Fruit fly (Drosophila melanogaster) whole organism: ENCODE measurements around the gene mRpL35.
A peak's percentile ranks its signal among the peaks of the same experiment; 100 is the strongest.

ENCODE experiments used
- CG8478 ChIP-seq: fragments of >200 bp; optimal IDR thresholded peaks from 2 replicates; lab custom pipeline; 2018; ENCODE audit warnings: inconsistent platforms
- Dll ChIP-seq: fragments of >200 bp; optimal IDR thresholded peaks from 2 replicates; lab custom pipeline; 2017
- EcR ChIP-seq, 2 experiments: fragments of >200 bp; optimal IDR thresholded peaks; 2 replicates each; lab custom pipeline; 2017; ENCODE audit warnings: missing biosample characterization in 2 of 2, missing genetic modification characterization in 2 of 2, missing genetic modification reagents in 2 of 2
- pan ChIP-seq: fragments of >200 bp; optimal IDR thresholded peaks from 2 replicates; lab custom pipeline; 2017
- psq ChIP-seq: fragments of >200 bp; optimal IDR thresholded peaks from 2 replicates; lab custom pipeline; 2017
- usp ChIP-seq: fragments of >200 bp; optimal IDR thresholded peaks from 2 replicates; lab custom pipeline; 2017; ENCODE audit warnings: missing biosample characterization, missing genetic modification characterization, mixed read lengths

mRpL35 gene

DNA sequence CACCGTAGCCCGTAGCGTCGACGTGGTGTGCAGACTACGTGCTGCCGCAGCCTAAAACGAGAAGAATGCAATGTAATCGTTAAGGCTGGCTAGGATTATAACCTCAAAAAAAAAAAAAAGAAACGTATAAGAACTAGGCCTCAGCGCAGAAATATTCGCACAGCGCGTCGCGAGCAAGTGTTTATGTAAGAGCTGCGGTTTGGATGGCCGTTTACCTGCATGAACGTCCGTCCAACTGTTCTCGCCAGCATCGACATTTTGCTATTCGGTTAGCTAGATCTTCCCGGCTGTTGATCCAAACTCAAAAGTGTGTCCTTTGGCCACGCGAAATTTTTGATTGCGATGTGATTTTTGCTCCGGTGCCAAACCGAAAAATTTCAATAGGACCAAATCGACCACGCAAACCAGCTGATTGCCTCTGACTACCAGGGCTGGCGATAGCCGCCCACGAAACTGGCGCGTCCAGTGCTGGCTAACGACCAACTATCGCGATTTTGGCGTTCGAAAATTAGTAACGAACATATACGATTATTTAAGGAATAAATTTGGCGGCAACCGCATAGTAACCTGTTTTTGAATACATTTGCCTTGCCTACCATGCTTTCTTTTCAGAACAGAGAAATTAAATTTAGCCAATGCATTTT lies 4.4 kb upstream of the mRpL35 start, which contains the start of gene Idh3b:
Gene Idh3b, minus strand, starts transcription at position 606 of the 644 bp plus-strand sequence.
- TF ChIP-seq usp (GFP tag; lab: Kevin White, UChicago) (no peak), CG8478 (lab: Kevin White, UChicago) (no peak), EcR (GFP tag; optimal IDR thresholded peaks at IDR 0.05; lab: Kevin White, UChicago) (no peak), Dll (no peak), pan (lab: Kevin White, UChicago) (no peak), psq (lab: Kevin White, UChicago) (no peak)

DNA sequence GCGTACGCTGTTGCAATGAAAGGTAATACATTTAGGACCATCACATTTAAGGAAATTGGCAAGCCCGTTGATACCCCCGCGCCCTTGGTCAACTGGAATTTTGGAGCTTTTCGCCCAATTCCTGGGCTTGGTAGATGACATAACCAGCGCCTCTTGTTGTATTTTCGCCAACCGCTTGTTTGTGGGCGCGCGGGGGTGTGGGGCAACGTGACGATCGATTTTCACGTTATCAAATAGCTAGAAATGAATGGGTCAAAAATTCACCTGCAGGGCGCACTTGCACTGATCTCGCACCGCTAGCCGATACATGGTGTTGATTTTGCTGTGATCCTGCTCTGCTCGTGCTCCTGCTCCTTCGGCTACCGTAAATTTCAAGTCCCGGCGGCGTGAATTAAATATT lies 704 bp upstream of the mRpL35 start:
- no peak for TF ChIP-seq EcR (GFP tag; optimal IDR thresholded peaks at IDR 0.05; lab: Kevin White, UChicago)
- TF ChIP-seq CG8478 (lab: Kevin White, UChicago): no peak
- no peak for TF ChIP-seq pan (lab: Kevin White, UChicago)

DNA sequence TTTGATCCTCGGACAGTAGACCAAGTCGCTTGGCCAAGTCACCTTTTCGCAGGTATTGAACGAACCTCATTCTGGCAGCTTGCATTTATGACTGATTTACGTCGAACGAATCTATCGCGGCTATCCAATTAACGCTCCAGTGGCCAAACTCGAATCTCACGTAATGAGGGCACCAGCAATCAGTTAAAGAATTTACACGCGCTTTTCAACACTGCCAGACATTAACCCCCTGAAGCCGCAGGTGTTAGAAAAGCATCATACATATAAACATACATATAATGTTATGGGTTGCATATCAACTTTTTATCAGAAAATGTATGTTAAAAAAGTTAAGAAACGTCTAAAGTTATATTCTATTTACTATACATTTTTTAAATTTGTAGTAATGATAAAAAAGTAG lies 2.0 kb downstream of the mRpL35 start, which contains the start of gene CG6028:
Gene CG6028, minus strand, starts transcription at position 187 of the 400 bp plus-strand sequence.
- TF ChIP-seq CG8478 (lab: Kevin White, UChicago): no peak
- no peak for TF ChIP-seq Dll

dm6 chr3R:22026922-22027742 lies 3.8 kb downstream of the mRpL35 start, which contains the start of the genes Cchl and ND-42:
Gene Cchl (minus strand): TSS chr3R:22027480.
Gene ND-42 (plus strand): TSS chr3R:22027709.
- TF ChIP-seq usp (GFP tag; lab: Kevin White, UChicago): no peak
- TF ChIP-seq psq (lab: Kevin White, UChicago): no peak
- no peak for TF ChIP-seq Dll
- TF ChIP-seq EcR (GFP tag; optimal IDR thresholded peaks at IDR 0.05; lab: Kevin White, UChicago): no peak
- no peak for TF ChIP-seq pan (lab: Kevin White, UChicago)
- TF ChIP-seq CG8478 (lab: Kevin White, UChicago): no peak

dm6 chr3R:22027743-22028099 lies 4.4 kb downstream of the mRpL35 start:
- TF ChIP-seq EcR (GFP tag; optimal IDR thresholded peaks at IDR 0.05; lab: Kevin White, UChicago) (no peak), Dll (no peak), pan (lab: Kevin White, UChicago) (no peak), psq (lab: Kevin White, UChicago) (no peak), usp (GFP tag; lab: Kevin White, UChicago) (no peak), CG8478 (lab: Kevin White, UChicago) (no peak)

DNA sequence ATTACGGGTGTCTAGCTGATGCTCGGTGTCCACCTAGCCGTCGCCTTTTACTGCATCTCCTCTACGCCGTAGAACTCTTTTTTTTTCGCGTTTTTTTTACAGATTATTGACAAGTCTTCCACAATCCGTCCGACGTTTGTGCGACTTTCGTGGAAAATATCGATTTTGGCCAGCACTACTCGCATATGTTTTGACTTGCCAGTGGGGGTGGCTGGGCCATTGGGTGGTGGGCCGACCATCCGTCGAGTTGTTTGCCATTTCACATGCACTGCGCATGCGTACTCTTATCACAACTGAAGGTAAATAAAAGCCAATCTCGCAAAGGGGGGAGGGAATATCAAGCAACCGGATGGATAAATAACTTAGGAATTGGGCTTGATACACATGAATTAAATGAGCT lies 8.4 kb downstream of the mRpL35 start, which contains the start of gene CG13409:
Gene CG13409, minus strand, starts transcription at position 163 of the 400 bp plus-strand sequence.
- TF ChIP-seq pan (lab: Kevin White, UChicago) (no peak), psq (lab: Kevin White, UChicago) (no peak), Dll (no peak), usp (GFP tag; lab: Kevin White, UChicago) (no peak), EcR (GFP tag; optimal IDR thresholded peaks at IDR 0.05; lab: Kevin White, UChicago) (no peak)

DNA sequence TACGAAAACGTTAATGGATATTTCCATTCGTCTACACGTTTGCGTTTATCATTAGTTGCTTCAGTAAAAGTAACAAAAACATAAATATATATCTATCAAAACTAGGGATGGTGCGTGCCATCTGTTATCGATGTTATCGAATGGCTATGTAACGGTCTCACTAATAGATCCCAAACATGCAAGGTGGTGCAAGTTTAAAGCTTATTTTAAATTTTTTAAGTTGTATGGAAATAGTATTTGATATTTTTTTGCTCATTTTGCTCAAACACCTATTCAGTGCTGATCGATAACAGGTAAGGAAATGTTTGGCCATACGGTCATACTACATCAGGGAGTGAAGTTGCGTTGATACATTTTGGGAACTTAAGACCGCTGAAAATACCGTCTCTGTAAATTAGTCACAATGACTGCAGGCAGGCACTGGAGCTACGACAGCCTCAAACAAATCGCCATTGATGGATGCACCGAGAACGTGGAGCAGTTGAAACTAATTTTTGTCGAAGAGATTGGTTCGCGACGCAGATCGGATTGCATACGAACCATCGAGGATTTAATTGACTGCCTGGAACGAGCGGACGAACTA lies 10.9 kb downstream of the mRpL35 start, which contains the start of the genes CG45099, CG6015, pit and Fadd:
Gene CG45099, minus strand, starts transcription at position 127 of the 583 bp plus-strand sequence.
Gene CG6015, minus strand, starts transcription at position 127 of the 583 bp plus-strand sequence.
Gene pit, plus strand, starts transcription at position 139 of the 583 bp plus-strand sequence.
Gene Fadd, plus strand, starts transcription at position 296 of the 583 bp plus-strand sequence.
- TF ChIP-seq EcR (GFP tag; optimal IDR thresholded peaks at IDR 0.05; lab: Kevin White, UChicago) (no peak), psq (lab: Kevin White, UChicago) (no peak), CG8478 (lab: Kevin White, UChicago) (no peak), Dll (no peak), usp (GFP tag; lab: Kevin White, UChicago) (no peak), pan (lab: Kevin White, UChicago) (no peak)

dm6 chr3R:22035552-22035951 lies 12.2 kb downstream of the mRpL35 start:
- no peak for TF ChIP-seq psq (lab: Kevin White, UChicago)
- no peak for TF ChIP-seq usp (GFP tag; lab: Kevin White, UChicago)
- no peak for TF ChIP-seq Dll
- no peak for TF ChIP-seq pan (lab: Kevin White, UChicago)
- no peak for TF ChIP-seq EcR (GFP tag; optimal IDR thresholded peaks at IDR 0.05; lab: Kevin White, UChicago)
- TF ChIP-seq CG8478 (lab: Kevin White, UChicago): no peak

- TF ChIP-seq Dll: no peak
These were observed 16.2 kb downstream of the mRpL35 start for dm6 chr3R:22039480-22039879.

DNA sequence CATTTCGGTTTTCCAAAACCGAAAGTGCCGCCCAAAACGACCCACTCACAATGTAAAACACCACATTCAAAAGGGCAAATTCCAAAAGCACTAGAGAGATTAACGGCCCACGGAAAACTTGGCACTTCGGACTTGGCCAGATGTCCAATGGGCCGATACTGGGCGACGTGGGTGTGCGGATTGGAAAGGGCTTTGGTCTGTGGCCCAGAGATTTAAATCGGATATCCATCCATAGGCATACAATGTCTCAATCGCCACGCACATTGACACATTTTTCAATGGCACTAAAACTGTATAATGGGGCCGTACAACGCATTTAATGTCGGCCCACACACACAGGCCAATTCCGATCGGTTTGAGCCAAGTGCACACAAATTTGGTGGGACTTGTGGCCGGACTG lies 17.1 kb downstream of the mRpL35 start:
- TF ChIP-seq pan (lab: Kevin White, UChicago): no peak
- no peak for TF ChIP-seq psq (lab: Kevin White, UChicago)
- TF ChIP-seq CG8478 (lab: Kevin White, UChicago): no peak
- no peak for TF ChIP-seq usp (GFP tag; lab: Kevin White, UChicago)
- TF ChIP-seq EcR (GFP tag; optimal IDR thresholded peaks at IDR 0.05; lab: Kevin White, UChicago): no peak
- TF ChIP-seq Dll: no peak

DNA sequence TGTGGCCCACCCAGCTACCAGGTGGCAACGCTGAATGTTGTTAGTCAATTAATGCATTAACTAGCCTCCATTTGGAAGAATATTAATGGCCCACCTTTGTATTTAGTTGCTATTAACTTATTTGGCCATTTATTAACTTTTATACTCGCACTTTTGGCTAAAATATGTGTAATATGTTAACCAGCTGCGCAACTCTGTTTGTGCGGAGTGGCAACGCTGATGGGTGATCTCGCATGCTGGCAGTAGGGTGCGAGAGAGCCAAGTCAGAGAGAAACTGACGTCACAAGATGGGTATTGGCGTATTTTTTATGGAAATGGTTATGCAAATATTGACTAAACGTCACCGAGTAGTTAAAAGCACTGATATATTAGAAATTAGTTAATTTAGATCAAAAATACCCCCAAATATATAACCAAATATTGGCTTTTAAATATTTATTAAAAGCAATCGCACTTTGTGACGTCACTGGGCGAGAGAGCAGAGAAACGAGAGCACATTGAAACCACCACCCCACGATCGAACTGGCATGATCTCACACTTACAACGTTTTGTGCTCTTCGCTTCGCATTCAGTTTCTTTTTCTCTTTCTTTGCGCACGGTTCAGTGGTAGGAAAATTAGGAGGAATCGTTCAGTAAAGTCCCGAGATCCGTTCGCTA lies 18.4 kb downstream of the mRpL35 start, which contains the start of gene how:
Gene how, plus strand, starts transcription at position 567 of the 658 bp plus-strand sequence.
- TF ChIP-seq CG8478 (lab: Kevin White, UChicago): no peak
- TF ChIP-seq Dll: peak; percentile 43
- no peak for TF ChIP-seq pan (lab: Kevin White, UChicago)
- TF ChIP-seq EcR (GFP tag; optimal IDR thresholded peaks at IDR 0.05; lab: Kevin White, UChicago): no peak
